Worm (Caenorhabditis elegans) whole organism, L3 larva: ENCODE results near the gene clc-28.

Source experiments
- ceh-16 ChIP-seq: sonication (generic microtip); optimal IDR thresholded peaks from 2 replicates; lab custom pipeline; 2017; ENCODE audit warnings: missing biosample characterization, missing genetic modification characterization
- ceh-9 ChIP-seq: sonication (generic microtip); optimal IDR thresholded peaks from 2 replicates; lab custom pipeline; 2018; ENCODE audit warnings: missing biosample characterization, missing genetic modification characterization
- elt-3 ChIP-seq, 3 experiments: fragments of 150-350 bp in 1 of 3; sonication (generic microtip) in 2 of 3; optimal IDR thresholded peaks; 2 replicates in 2 of 3; 4 replicates in 1 of 3; lab custom pipeline; 2014 to 2017; ENCODE audit warnings: missing biosample characterization in 3 of 3, missing genetic modification characterization in 3 of 3
- nhr-11 ChIP-seq: fragments of 150-350 bp; optimal IDR thresholded peaks from 2 replicates; lab custom pipeline; 2014; ENCODE audit warnings: missing biosample characterization, missing genetic modification characterization
- nhr-23 ChIP-seq: fragments of 150-350 bp; optimal IDR thresholded peaks from 2 replicates; lab custom pipeline; 2014; ENCODE audit warnings: missing biosample characterization, missing genetic modification reagents, missing genetic modification characterization
- sea-2 ChIP-seq: fragments of 150-350 bp; sonication (generic microtip); optimal IDR thresholded peaks from 4 replicates; lab custom pipeline; 2014; ENCODE audit warnings: missing biosample characterization, missing genetic modification reagents, missing genetic modification characterization
- zag-1 ChIP-seq: fragments of 150-350 bp; optimal IDR thresholded peaks from 2 replicates; lab custom pipeline; 2014; ENCODE audit warnings: missing biosample characterization, missing genetic modification characterization

- TF ChIP-seq nhr-23 (tag; lab: Kevin White, UChicago) (peak; percentile 46), ceh-16 (no peak), nhr-11 (peak; percentile 7), sea-2 (GFP tag; lab: Kevin White, UChicago) (no peak), zag-1 (no peak), elt-3 (tag; optimal IDR thresholded peaks at IDR 0.05; lab: Kevin White, UChicago) (no peak), ceh-9 (tag; lab: Kevin White, UChicago) (no peak)
Measured at ce11 chrIII:8356407-8356881, 17.2 kb upstream of the clc-28 start.
